Worm (Caenorhabditis elegans): Measurements from ENCODE around the gene snf-11.

The snf-11 gene

ce11 chrV:11302698-11303097, 5.5 kb downstream of the snf-11 start, which contains the start of gene srh-46:
Gene srh-46, minus strand, starts transcription at chrV:11302886.
- TF ChIP-seq lin-54 (GFP tag; optimal IDR thresholded peaks at IDR 0.05) (no peak), nhr-80 (tag; optimal IDR thresholded peaks at IDR 0.05) (no peak), C17E4.6 (GFP tag; IDR thresholded peaks at IDR 0.05) (no peak), Y79H2A.3 (GFP tag; conservative IDR thresholded peaks at IDR 0.05) (no peak), Y53G8AR.9 (GFP tag; conservative IDR thresholded peaks at IDR 0.05) (no peak), ceh-27 (GFP tag; optimal IDR thresholded peaks at IDR 0.05) (no peak), efl-1 (GFP tag; optimal IDR thresholded peaks at IDR 0.05) (no peak), nfya-1 (tag; optimal IDR thresholded peaks at IDR 0.05; ENCODE audit: borderline replicate concordance, insufficient read depth) (no peak), nhr-27 (tag; optimal IDR thresholded peaks at IDR 0.05) (no peak), somi-1 (GFP tag; optimal IDR thresholded peaks at IDR 0.05) (no peak), egl-18 (GFP tag; IDR thresholded peaks at IDR 0.05) (no peak)

- TF ChIP-seq somi-1 (GFP tag; optimal IDR thresholded peaks at IDR 0.05) (no peak), lin-54 (GFP tag; optimal IDR thresholded peaks at IDR 0.05) (no peak), nhr-27 (tag; optimal IDR thresholded peaks at IDR 0.05) (no peak), C17E4.6 (GFP tag; IDR thresholded peaks at IDR 0.05) (no peak), zfh-2 (GFP tag; conservative IDR thresholded peaks at IDR 0.05) (no peak), fkh-3 (tag; optimal IDR thresholded peaks at IDR 0.05) (no peak), nhr-80 (tag; optimal IDR thresholded peaks at IDR 0.05) (no peak), aptf-3 (GFP tag; IDR thresholded peaks at IDR 0.05) (no peak), snpc-4 (GFP tag; optimal IDR thresholded peaks at IDR 0.05) (no peak), snpc-4 (tag; optimal IDR thresholded peaks at IDR 0.05) (no peak), sdz-38 (tag; optimal IDR thresholded peaks at IDR 0.05) (no peak), ztf-6 (GFP tag; IDR thresholded peaks at IDR 0.05) (no peak)
These were observed 7.7 kb downstream of the snf-11 start, which contains the start of gene srh-47 for ce11 chrV:11300539-11300938. Gene srh-47, minus strand, starts transcription at chrV:11300639.

- TF ChIP-seq zim-3 (tag; optimal IDR thresholded peaks at IDR 0.05), result no peak
These were observed 8.8 kb downstream of the snf-11 start for ce11 chrV:11299406-11299805.

ce11 chrV:11298632-11299031, 9.6 kb downstream of the snf-11 start, which contains the start of gene T03F7.5:
Gene T03F7.5, minus strand, starts transcription at chrV:11298732.
- TF ChIP-seq madf-8 (GFP tag; conservative IDR thresholded peaks at IDR 0.05), result no peak
- no peak for TF ChIP-seq hlh-26 (GFP tag; conservative IDR thresholded peaks at IDR 0.05)
- no peak for TF ChIP-seq hlh-12 (tag; optimal IDR thresholded peaks at IDR 0.05)
- no peak for TF ChIP-seq let-607 (tag; optimal IDR thresholded peaks at IDR 0.05)
- no peak for TF ChIP-seq attf-5 (GFP tag; optimal IDR thresholded peaks at IDR 0.05)
- no peak for TF ChIP-seq ekl-4 (GFP tag; IDR thresholded peaks at IDR 0.05)

ce11 chrV:11294393-11294792, 13.9 kb downstream of the snf-11 start, which contains the start of gene T03F7.6:
Gene T03F7.6, plus strand, starts transcription at chrV:11294693.
- TF ChIP-seq zfh-2 (GFP tag; conservative IDR thresholded peaks at IDR 0.05) (no peak), ztf-26 (tag; optimal IDR thresholded peaks at IDR 0.05) (no peak), unc-130 (GFP tag; optimal IDR thresholded peaks at IDR 0.05) (no peak), ama-1 (optimal IDR thresholded peaks at IDR 0.05) (no peak), ama-1 (GFP tag; optimal IDR thresholded peaks at IDR 0.05) (no peak), mel-28 (tag; optimal IDR thresholded peaks at IDR 0.05; ENCODE audit: borderline replicate concordance) (no peak), nfya-1 (tag; optimal IDR thresholded peaks at IDR 0.05; ENCODE audit: borderline replicate concordance, insufficient read depth) (no peak), attf-6 (GFP tag; IDR thresholded peaks at IDR 0.05) (no peak), ztf-6 (GFP tag; IDR thresholded peaks at IDR 0.05) (no peak), sptf-2 (GFP tag; optimal IDR thresholded peaks at IDR 0.05) (no peak), ets-4 (GFP tag; optimal IDR thresholded peaks at IDR 0.05) (no peak), lag-1 (GFP tag; IDR thresholded peaks at IDR 0.05) (no peak), ceh-91 (GFP tag; IDR thresholded peaks at IDR 0.05) (no peak), ekl-4 (GFP tag; IDR thresholded peaks at IDR 0.05) (no peak), ceh-79 (tag; optimal IDR thresholded peaks at IDR 0.05) (no peak), sdz-38 (tag; optimal IDR thresholded peaks at IDR 0.05) (no peak), attf-5 (GFP tag; optimal IDR thresholded peaks at IDR 0.05) (no peak), bed-2 (GFP tag; IDR thresholded peaks at IDR 0.05) (no peak), F39B2.1 (GFP tag; IDR thresholded peaks at IDR 0.05) (no peak)
